Fruit fly (Drosophila melanogaster) whole organism, embryonic: ENCODE measurements around the gene Or92a.

ENCODE experiments used
- CG10979 ChIP-seq: fragments of 200-800 bp; sonication (Bioruptor generic); optimal IDR thresholded peaks from 2 replicates; lab custom pipeline; 2018; ENCODE audit warnings: missing biosample characterization, mild to moderate bottlenecking, missing genetic modification characterization, moderate library complexity
- CG11093 ChIP-seq: fragments of 200-800 bp; sonication (Bioruptor generic); IDR thresholded peaks from 3 replicates; pipeline ENCODE4 v1.3.6; 2022; ENCODE audit warnings: missing biosample characterization, missing genetic modification characterization
- CG12769 ChIP-seq: fragments of 200-800 bp; sonication (Bioruptor generic); optimal IDR thresholded peaks from 2 replicates; lab custom pipeline; 2019; ENCODE audit warnings: missing biosample characterization, mild to moderate bottlenecking, missing genetic modification characterization, moderate library complexity
- CG13287 ChIP-seq: fragments of 200-800 bp; sonication (Bioruptor generic); IDR thresholded peaks from 2 replicates; pipeline ENCODE4 v1.3.6; 2022; ENCODE audit warnings: missing biosample characterization, missing genetic modification characterization; ENCODE audit not compliant: partially characterized antibody
- CG13894 ChIP-seq: fragments of 200-800 bp; sonication (Bioruptor generic); optimal IDR thresholded peaks from 3 replicates; lab custom pipeline; 2018; ENCODE audit warnings: missing biosample characterization, mild to moderate bottlenecking, missing genetic modification characterization, moderate library complexity
- CG14441 ChIP-seq: fragments of 200-800 bp; sonication (Bioruptor generic); IDR thresholded peaks from 2 replicates; pipeline ENCODE4 v1.3.6; 2022; ENCODE audit warnings: missing biosample characterization, missing genetic modification characterization
- CG16813 ChIP-seq: fragments of 200-800 bp; sonication (Bioruptor generic); IDR thresholded peaks from 3 replicates; pipeline ENCODE4 v1.3.6; 2022; ENCODE audit warnings: missing biosample characterization, missing genetic modification characterization; ENCODE audit not compliant: partially characterized antibody
- CG3163 ChIP-seq: fragments of 200-800 bp; sonication (Bioruptor generic); optimal IDR thresholded peaks from 3 replicates; lab custom pipeline; 2016; ENCODE audit warnings: missing biosample characterization, missing genetic modification characterization
- CG32532 ChIP-seq: fragments of 200-800 bp; sonication (Bioruptor generic); IDR thresholded peaks from 2 replicates; pipeline ENCODE4 v1.3.6; 2022; ENCODE audit warnings: missing biosample characterization, missing genetic modification characterization
- CG33213 ChIP-seq: fragments of 200-800 bp; sonication (Bioruptor generic); optimal IDR thresholded peaks from 3 replicates; lab custom pipeline; 2016; ENCODE audit warnings: missing biosample characterization, missing genetic modification characterization
- CG4730 ChIP-seq: fragments of 200-800 bp; sonication (Bioruptor generic); IDR thresholded peaks from 2 replicates; pipeline ENCODE4 v1.3.6; 2022; ENCODE audit warnings: missing biosample characterization, missing genetic modification characterization
- CG4820 ChIP-seq: fragments of 200-800 bp; sonication (Bioruptor generic); optimal IDR thresholded peaks from 3 replicates; lab custom pipeline; 2016; ENCODE audit warnings: missing biosample characterization, missing genetic modification characterization
- CG4854 ChIP-seq: fragments of 200-800 bp; sonication (Bioruptor generic); optimal IDR thresholded peaks from 2 replicates; lab custom pipeline; 2016; ENCODE audit warnings: missing biosample characterization, missing genetic modification characterization, inconsistent platforms
- CG6175 ChIP-seq: fragments of 200-800 bp; sonication (Bioruptor generic); IDR thresholded peaks from 3 replicates; pipeline ENCODE4 v1.3.6; 2022; ENCODE audit warnings: missing biosample characterization, missing genetic modification characterization
- CG7271 ChIP-seq: fragments of 200-800 bp; sonication (Bioruptor generic); optimal IDR thresholded peaks from 2 replicates; lab custom pipeline; 2018; ENCODE audit warnings: missing biosample characterization, mild to moderate bottlenecking, missing genetic modification characterization, moderate library complexity
- D ChIP-seq, 2 experiments: fragments of 200-800 bp in 1 of 2; fragments of >200 bp in 1 of 2; sonication (Bioruptor generic) in 1 of 2; optimal IDR thresholded peaks; 2 replicates in 1 of 2; 3 replicates in 1 of 2; lab custom pipeline; 2017; ENCODE audit warnings: mild to moderate bottlenecking in 1 of 2, missing biosample characterization in 1 of 2, missing genetic modification characterization in 1 of 2, missing genetic modification reagents in 1 of 2
- HLH4C ChIP-seq: fragments of 200-800 bp; sonication (Bioruptor generic); IDR thresholded peaks from 3 replicates; pipeline ENCODE4 v1.3.6; 2022; ENCODE audit warnings: missing biosample characterization, missing genetic modification characterization; ENCODE audit not compliant: partially characterized antibody
- HLH54F ChIP-seq: fragments of 200-800 bp; sonication (Bioruptor generic); optimal IDR thresholded peaks from 3 replicates; lab custom pipeline; 2016; ENCODE audit warnings: missing biosample characterization, missing genetic modification characterization
- Kr ChIP-seq: fragments of 200-800 bp; sonication (Bioruptor generic); optimal IDR thresholded peaks from 2 replicates; lab custom pipeline; 2017; ENCODE audit warnings: missing biosample characterization, mild to moderate bottlenecking, missing genetic modification characterization
- Med ChIP-seq: fragments of 200-800 bp; sonication (Bioruptor generic); peaks from one replicate; lab custom pipeline; 2016; ENCODE audit warnings: missing biosample characterization, missing genetic modification characterization, mild to moderate bottlenecking, inconsistent platforms, moderate library complexity
- Nf-YB ChIP-seq: fragments of 200-800 bp; sonication (Bioruptor generic); optimal IDR thresholded peaks from 3 replicates; lab custom pipeline; 2019; ENCODE audit warnings: missing biosample characterization, mild to moderate bottlenecking, missing genetic modification characterization, moderate library complexity
- Sox102F ChIP-seq: fragments of 200-800 bp; sonication (Bioruptor generic); optimal IDR thresholded peaks from 2 replicates; lab custom pipeline; 2018; ENCODE audit warnings: missing biosample characterization, mild to moderate bottlenecking, missing genetic modification characterization, moderate library complexity
- Vsx1 ChIP-seq: fragments of 200-800 bp; sonication (Bioruptor generic); optimal IDR thresholded peaks from 2 replicates; lab custom pipeline; 2017; ENCODE audit warnings: missing biosample characterization, mild to moderate bottlenecking, missing genetic modification characterization, missing genetic modification reagents
- cwo ChIP-seq: fragments of 200-800 bp; sonication (Bioruptor generic); optimal IDR thresholded peaks from 3 replicates; lab custom pipeline; 2017; ENCODE audit warnings: missing biosample characterization, missing genetic modification characterization, mild to moderate bottlenecking, moderate library complexity, missing genetic modification reagents
- fd64A ChIP-seq: fragments of 200-800 bp; sonication (Bioruptor generic); optimal IDR thresholded peaks from 3 replicates; lab custom pipeline; 2018; ENCODE audit warnings: missing biosample characterization, mild to moderate bottlenecking, missing genetic modification characterization
- grau ChIP-seq: fragments of 200-800 bp; optimal IDR thresholded peaks from 3 replicates; lab custom pipeline; 2019; ENCODE audit warnings: missing biosample characterization, mild to moderate bottlenecking, missing genetic modification characterization, moderate library complexity
- jing ChIP-seq: fragments of 200-800 bp; sonication (Bioruptor generic); optimal IDR thresholded peaks from 2 replicates; lab custom pipeline; 2018; ENCODE audit warnings: missing biosample characterization, mild to moderate bottlenecking, missing genetic modification characterization
- lilli ChIP-seq: fragments of 200-800 bp; sonication (Bioruptor generic); optimal IDR thresholded peaks from 3 replicates; lab custom pipeline; 2016; ENCODE audit warnings: missing biosample characterization, missing genetic modification characterization
- lmd ChIP-seq: fragments of 200-800 bp; sonication (Bioruptor generic); IDR thresholded peaks from 2 replicates; pipeline ENCODE4 v1.3.6; 2022; ENCODE audit warnings: missing biosample characterization, missing genetic modification characterization
- nom ChIP-seq: fragments of 200-800 bp; sonication (Bioruptor generic); optimal IDR thresholded peaks from 2 replicates; lab custom pipeline; 2017; ENCODE audit warnings: missing biosample characterization, missing genetic modification characterization, mild to moderate bottlenecking, moderate library complexity, missing genetic modification reagents
- p53 ChIP-seq: fragments of 200-800 bp; sonication (Bioruptor generic); optimal IDR thresholded peaks from 2 replicates; lab custom pipeline; 2016; ENCODE audit warnings: missing biosample characterization, missing genetic modification characterization
- ranshi ChIP-seq: fragments of 200-800 bp; sonication (Bioruptor generic); IDR thresholded peaks from 2 replicates; pipeline ENCODE4 v1.3.6; 2022; ENCODE audit warnings: missing biosample characterization, missing genetic modification characterization
- schlank ChIP-seq: fragments of 200-800 bp; sonication (Bioruptor generic); optimal IDR thresholded peaks from 2 replicates; lab custom pipeline; 2018; ENCODE audit warnings: missing biosample characterization, mild to moderate bottlenecking, missing genetic modification characterization
- slou ChIP-seq: fragments of 200-800 bp; sonication (Bioruptor generic); optimal IDR thresholded peaks from 3 replicates; lab custom pipeline; 2016; ENCODE audit warnings: missing biosample characterization, missing genetic modification characterization
- ssp ChIP-seq: fragments of 200-800 bp; sonication (Bioruptor generic); IDR thresholded peaks from 2 replicates; pipeline ENCODE4 v1.3.6; 2022; ENCODE audit warnings: missing biosample characterization, missing genetic modification characterization
- sug ChIP-seq: fragments of 200-800 bp; optimal IDR thresholded peaks from 2 replicates; lab custom pipeline; 2019; ENCODE audit warnings: missing biosample characterization, mild to moderate bottlenecking, missing genetic modification characterization, moderate library complexity
- tgo ChIP-seq: fragments of 200-800 bp; sonication (Bioruptor generic); IDR thresholded peaks from 3 replicates; pipeline ENCODE4 v1.3.6; 2022; ENCODE audit warnings: missing biosample characterization, missing genetic modification characterization
- unpg ChIP-seq: fragments of 200-800 bp; sonication (Bioruptor generic); optimal IDR thresholded peaks from 3 replicates; lab custom pipeline; 2018; ENCODE audit warnings: missing biosample characterization, mild to moderate bottlenecking, missing genetic modification characterization, moderate library complexity
- yki ChIP-seq: fragments of >200 bp; optimal IDR thresholded peaks from 3 replicates; lab custom pipeline; 2018

Or92a gene

DNA sequence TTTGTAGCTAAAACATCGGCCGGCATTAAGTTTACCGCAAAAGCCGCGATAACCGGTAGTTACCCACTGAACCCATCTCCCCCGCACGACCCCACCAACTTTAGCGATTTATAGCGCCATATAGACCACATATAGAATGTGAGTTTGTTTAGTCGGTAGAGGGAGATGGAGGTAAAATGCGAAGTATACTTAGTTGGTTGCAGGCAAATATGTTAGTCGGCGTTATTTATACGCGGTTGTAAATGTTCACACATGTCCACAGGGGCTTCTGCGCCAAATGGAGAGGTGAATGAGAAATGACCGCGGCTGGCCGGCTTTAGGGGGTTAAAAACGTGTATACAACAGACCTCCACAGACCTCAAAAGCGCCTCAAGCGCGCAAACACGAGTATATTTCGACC lies 41.1 kb downstream of the Or92a start (continued):
- TF ChIP-seq lmd (GFP tag; lab: Robert Waterston, UW), result 0 out of 2 replicates have a peak, but pooled peaks have one; percentile 4
- TF ChIP-seq CG7271 (tag; lab: Kevin White, UChicago), result no peak
- TF ChIP-seq CG4730, result no peak
- TF ChIP-seq D (optimal IDR thresholded peaks at IDR 0.05; lab: Kevin White, UChicago), result no peak
- TF ChIP-seq D (GFP tag; optimal IDR thresholded peaks at IDR 0.05; lab: Kevin White, UChicago), result no peak
- peak; percentile 51 for TF ChIP-seq CG13894 (tag; lab: Kevin White, UChicago)
- no peak for TF ChIP-seq lilli (GFP tag; lab: Kevin White, UChicago)
- TF ChIP-seq fd64A (GFP tag; lab: Kevin White, UChicago), result no peak
- TF ChIP-seq CG11093 (GFP tag; lab: Robert Waterston, UW), result no peak
- no peak for TF ChIP-seq CG10979
- peak; percentile 22 for TF ChIP-seq sug (tag; lab: Kevin White, UChicago)
- peak; percentile 62 for TF ChIP-seq Med
- TF ChIP-seq CG3163 (GFP tag; lab: Kevin White, UChicago), result no peak
- no peak for TF ChIP-seq ssp (GFP tag; lab: Robert Waterston, UW)
- peak; percentile 14 for TF ChIP-seq cwo (GFP tag; lab: Kevin White, UChicago)
- TF ChIP-seq unpg (GFP tag; lab: Kevin White, UChicago), result no peak
- no peak for TF ChIP-seq grau (tag; lab: Kevin White, UChicago)
- no peak for TF ChIP-seq yki (lab: Kevin White, UChicago)
- no peak for TF ChIP-seq Vsx1 (GFP tag; lab: Kevin White, UChicago)
- TF ChIP-seq CG6175 (GFP tag; lab: Robert Waterston, UW), result peak; percentile 40; the same call in 1 of the 3 replicates
- TF ChIP-seq CG14441 (GFP tag; lab: Robert Waterston, UW), result no peak
- no peak for TF ChIP-seq p53 (GFP tag; lab: Kevin White, UChicago)
- 0 out of 2 replicates have a peak, but pooled peaks have one; percentile 11 for TF ChIP-seq ranshi (GFP tag; lab: Robert Waterston, UW)
- no peak for TF ChIP-seq Nf-YB (GFP tag; lab: Kevin White, UChicago)
- TF ChIP-seq HLH54F, result no peak
- TF ChIP-seq CG33213, result no peak
- TF ChIP-seq schlank, result peak; percentile 20
- TF ChIP-seq CG4854 (GFP tag; lab: Kevin White, UChicago), result no peak
- peak; percentile 22; the same call in 1 of the 2 replicates for TF ChIP-seq CG32532 (GFP tag; lab: Robert Waterston, UW)
- TF ChIP-seq tgo (GFP tag; lab: Robert Waterston, UW), result no peak
- TF ChIP-seq nom, result no peak
- TF ChIP-seq jing (GFP tag; lab: Kevin White, UChicago), result no peak
- TF ChIP-seq CG16813 (GFP tag; lab: Robert Waterston, UW), result no peak
- no peak for TF ChIP-seq CG13287 (GFP tag; lab: Robert Waterston, UW)
- TF ChIP-seq Sox102F (GFP tag; lab: Kevin White, UChicago), result no peak
- TF ChIP-seq CG12769 (tag; lab: Kevin White, UChicago), result peak; percentile 18
- TF ChIP-seq CG4820 (GFP tag; lab: Kevin White, UChicago), result no peak
- TF ChIP-seq Kr (GFP tag; lab: Kevin White, UChicago), result no peak
- TF ChIP-seq HLH4C (GFP tag; lab: Robert Waterston, UW), result no peak
- TF ChIP-seq slou (GFP tag; lab: Kevin White, UChicago), result no peak
